Worm (Caenorhabditis elegans) whole organism, L4 larva: ENCODE data around the gene fbxb-81.

Experiments
- ZK546.5 ChIP-seq, 2 experiments: sonication (generic microtip); optimal IDR thresholded peaks; 2 replicates each; lab custom pipeline; 2017; ENCODE audit warnings: missing biosample characterization in 2 of 2, missing genetic modification characterization in 2 of 2
- ama-1 ChIP-seq: fragments of 150-350 bp; optimal IDR thresholded peaks from 2 replicates; lab custom pipeline; 2014; ENCODE audit warnings: inconsistent platforms, mixed read lengths
- lin-38 ChIP-seq: fragments of 200-800 bp; sonication (Bioruptor generic); IDR thresholded peaks from 2 replicates; pipeline ENCODE4 v1.3.6; 2022; ENCODE audit warnings: missing genetic modification reagents, missing genetic modification characterization, missing compliant biosample characterization
- nhr-10 ChIP-seq: fragments of 150-350 bp; optimal IDR thresholded peaks from 2 replicates; lab custom pipeline; 2014; ENCODE audit warnings: missing biosample characterization, missing genetic modification characterization
- nhr-11 ChIP-seq: fragments of 150-350 bp; optimal IDR thresholded peaks from 2 replicates; lab custom pipeline; 2014; ENCODE audit warnings: missing biosample characterization, missing genetic modification characterization
- spr-1 ChIP-seq: sonication (generic microtip); optimal IDR thresholded peaks from 2 replicates; lab custom pipeline; 2016; ENCODE audit warnings: mild to moderate bottlenecking, missing genetic modification characterization, missing compliant biosample characterization
- tag-97 ChIP-seq: fragments of 200-800 bp; sonication (Bioruptor generic); IDR thresholded peaks from 2 replicates; pipeline ENCODE4 v1.3.6; 2022; ENCODE audit warnings: missing genetic modification characterization, missing compliant biosample characterization
- ztf-11 ChIP-seq: fragments of 150-350 bp; optimal IDR thresholded peaks from 2 replicates; lab custom pipeline; 2014; ENCODE audit warnings: missing biosample characterization, missing genetic modification characterization

DNA sequence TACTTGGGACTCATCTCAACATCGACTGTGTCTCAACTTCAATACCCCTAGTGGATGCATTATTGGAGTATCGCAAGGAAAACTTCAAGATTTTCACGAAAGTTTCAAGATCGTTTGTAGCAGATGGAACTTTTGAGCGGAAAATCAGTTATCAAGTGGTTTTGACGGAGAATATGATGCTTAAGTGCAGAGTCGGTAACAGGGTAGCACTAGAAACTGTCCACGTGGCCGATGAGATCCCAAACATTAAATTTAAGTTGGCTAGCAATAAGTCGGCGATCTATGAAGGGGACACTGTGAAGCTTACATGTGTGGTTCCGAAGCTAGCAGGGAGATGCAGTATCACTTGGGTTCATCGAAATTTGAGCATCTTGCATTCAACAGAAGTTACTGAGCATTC, 18.1 kb upstream of the fbxb-81 start:
- TF ChIP-seq lin-38 (GFP tag; lab: Robert Waterston, UW) (no peak), nhr-10 (tag; lab: Kevin White, UChicago) (no peak), tag-97 (GFP tag; lab: Robert Waterston, UW) (no peak), ama-1 (no peak), ztf-11 (no peak), spr-1 (tag; lab: Kevin White, UChicago) (no peak), nhr-11 (tag; lab: Kevin White, UChicago) (no peak), ZK546.5 (tag; optimal IDR thresholded peaks at IDR 0.05; lab: Kevin White, UChicago) (no peak)
